Worm (Caenorhabditis elegans) whole organism, L2 larva: ENCODE data around the gene arrd-15.

Source experiments
- ama-1 ChIP-seq: fragments of 150-350 bp; optimal IDR thresholded peaks from 2 replicates; lab custom pipeline; 2018; ENCODE audit warnings: inconsistent platforms
- ceh-16 ChIP-seq: fragments of 150-350 bp; optimal IDR thresholded peaks from 2 replicates; lab custom pipeline; 2014; ENCODE audit warnings: missing biosample characterization, missing genetic modification characterization
- elt-1 ChIP-seq: fragments of 150-350 bp; optimal IDR thresholded peaks from 2 replicates; lab custom pipeline; 2014; ENCODE audit warnings: missing biosample characterization, missing genetic modification characterization
- fos-1 ChIP-seq: fragments of 150-350 bp; optimal IDR thresholded peaks from 2 replicates; lab custom pipeline; 2014; ENCODE audit warnings: missing biosample characterization, missing genetic modification characterization
- nhr-10 ChIP-seq: sonication (generic microtip); optimal IDR thresholded peaks from 2 replicates; lab custom pipeline; 2017; ENCODE audit warnings: missing biosample characterization, missing genetic modification characterization
- nhr-11 ChIP-seq: fragments of 150-350 bp; optimal IDR thresholded peaks from 2 replicates; lab custom pipeline; 2014; ENCODE audit warnings: missing biosample characterization, missing genetic modification characterization
- nhr-12 ChIP-seq: fragments of 150-350 bp; optimal IDR thresholded peaks from 2 replicates; lab custom pipeline; 2014; ENCODE audit warnings: missing biosample characterization, missing genetic modification characterization
- nhr-23 ChIP-seq: fragments of 150-350 bp; optimal IDR thresholded peaks from 2 replicates; lab custom pipeline; 2014; ENCODE audit warnings: missing biosample characterization, missing genetic modification reagents, missing genetic modification characterization
- nhr-237 ChIP-seq: fragments of 150-350 bp; optimal IDR thresholded peaks from 2 replicates; lab custom pipeline; 2014; ENCODE audit warnings: missing biosample characterization, missing genetic modification characterization
- nhr-25 ChIP-seq: fragments of 150-350 bp; sonication (generic microtip); optimal IDR thresholded peaks from 3 replicates; lab custom pipeline; 2014; ENCODE audit warnings: missing biosample characterization, missing genetic modification characterization
- unc-55 ChIP-seq: fragments of 150-350 bp; sonication (generic microtip); optimal IDR thresholded peaks from 3 replicates; lab custom pipeline; 2014; ENCODE audit warnings: missing biosample characterization, missing genetic modification reagents, missing genetic modification characterization
- unc-62 ChIP-seq: fragments of 150-350 bp; optimal IDR thresholded peaks from 2 replicates; lab custom pipeline; 2014; ENCODE audit warnings: missing biosample characterization, missing genetic modification reagents, missing genetic modification characterization

DNA sequence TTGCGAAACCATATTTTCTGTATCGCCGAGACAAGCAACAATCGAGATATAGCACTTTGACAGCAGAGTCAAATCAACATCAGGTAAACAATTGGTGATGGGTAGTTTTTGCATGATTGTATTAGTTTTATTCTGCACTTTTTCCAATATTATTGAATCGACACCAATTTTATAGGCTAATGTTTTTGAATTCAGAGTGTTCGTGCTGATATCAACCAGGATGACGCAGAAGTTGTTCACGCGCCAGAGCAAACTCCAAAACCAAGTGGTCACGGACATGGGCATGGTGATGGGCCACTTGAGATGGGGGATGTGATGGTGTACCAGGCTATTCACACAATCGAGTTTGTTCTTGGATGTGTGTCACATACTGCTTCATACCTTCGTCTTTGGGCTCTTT is 19.7 kb upstream of the arrd-15 start:
- TF ChIP-seq nhr-10 (no peak), ceh-16 (tag; lab: Kevin White, UChicago) (no peak), nhr-237 (no peak), unc-62 (GFP tag; lab: Kevin White, UChicago) (no peak), nhr-11 (tag; lab: Kevin White, UChicago) (no peak), nhr-12 (no peak), nhr-23 (tag; lab: Kevin White, UChicago) (no peak), unc-55 (GFP tag; lab: Kevin White, UChicago) (no peak), nhr-25 (tag; lab: Kevin White, UChicago) (no peak), fos-1 (no peak), ama-1 (no peak), elt-1 (tag; lab: Kevin White, UChicago) (no peak)
